Worm (Caenorhabditis elegans): ENCODE data around the gene srd-11.

Gene srd-11

ce11 chrV:13619752-13620151 lies at the start of gene srd-11:
Gene srd-11 (minus strand): TSS chrV:13619852.
- no peak for TF ChIP-seq hmbx-1 (tag; optimal IDR thresholded peaks at IDR 0.05)

- TF ChIP-seq scrt-1 (GFP tag; IDR thresholded peaks at IDR 0.05) (no peak), tbx-37 (GFP tag; conservative IDR thresholded peaks at IDR 0.05) (no peak), flt-1 (GFP tag; IDR thresholded peaks at IDR 0.05) (no peak)
Measured at ce11 chrV:13669170-13669569, 49.5 kb upstream of the srd-11 start.

ce11 chrV:13668337-13668736 lies 48.7 kb upstream of the srd-11 start:
- no peak for TF ChIP-seq ama-1 (optimal IDR thresholded peaks at IDR 0.05)
- 0 out of 2 replicates have a peak, but pooled peaks have one; percentile 18 for TF ChIP-seq pes-1 (GFP tag; IDR thresholded peaks at IDR 0.05)

ce11 chrV:13666460-13666859 lies 46.8 kb upstream of the srd-11 start:
- no peak for TF ChIP-seq tbx-11 (GFP tag; IDR thresholded peaks at IDR 0.05)
- no peak for TF ChIP-seq ama-1 (optimal IDR thresholded peaks at IDR 0.05)
- TF ChIP-seq hnd-1 (tag; optimal IDR thresholded peaks at IDR 0.05): no peak
- TF ChIP-seq aly-1 (tag; optimal IDR thresholded peaks at IDR 0.05): no peak
- no peak for TF ChIP-seq ets-7 (tag; optimal IDR thresholded peaks at IDR 0.05)
- no peak for TF ChIP-seq hmbx-1 (tag; optimal IDR thresholded peaks at IDR 0.05)
- no peak for TF ChIP-seq hmg-4 (GFP tag; optimal IDR thresholded peaks at IDR 0.05)
- TF ChIP-seq ceh-36 (tag; optimal IDR thresholded peaks at IDR 0.05): no peak
- TF ChIP-seq scrt-1 (GFP tag; IDR thresholded peaks at IDR 0.05): no peak
- no peak for TF ChIP-seq B0310.2 (tag; optimal IDR thresholded peaks at IDR 0.05)
- TF ChIP-seq pes-1 (GFP tag; IDR thresholded peaks at IDR 0.05): no peak
- no peak for TF ChIP-seq tbx-37 (GFP tag; conservative IDR thresholded peaks at IDR 0.05)
- TF ChIP-seq sea-1 (GFP tag; conservative IDR thresholded peaks at IDR 0.05): no peak
- no peak for TF ChIP-seq F13C5.2 (tag; optimal IDR thresholded peaks at IDR 0.05)

ce11 chrV:13665089-13665488 lies 45.4 kb upstream of the srd-11 start, which contains the start of gene rde-12:
Gene rde-12 (plus strand): TSS chrV:13665389.
- TF ChIP-seq ama-1 (optimal IDR thresholded peaks at IDR 0.05) (no peak), tbx-37 (GFP tag; conservative IDR thresholded peaks at IDR 0.05) (no peak), B0310.2 (tag; optimal IDR thresholded peaks at IDR 0.05) (no peak)

ce11 chrV:13664340-13664916 lies 44.8 kb upstream of the srd-11 start:
- TF ChIP-seq tra-4 (tag; optimal IDR thresholded peaks at IDR 0.05): no peak
- TF ChIP-seq B0310.2 (tag; optimal IDR thresholded peaks at IDR 0.05): no peak
- TF ChIP-seq sea-1 (GFP tag; conservative IDR thresholded peaks at IDR 0.05): no peak
- TF ChIP-seq pes-1 (GFP tag; IDR thresholded peaks at IDR 0.05): no peak
- no peak for TF ChIP-seq hmg-4 (GFP tag; optimal IDR thresholded peaks at IDR 0.05)
- TF ChIP-seq ceh-36 (tag; optimal IDR thresholded peaks at IDR 0.05): no peak
- no peak for TF ChIP-seq ama-1 (optimal IDR thresholded peaks at IDR 0.05)
- TF ChIP-seq flt-1 (GFP tag; IDR thresholded peaks at IDR 0.05): no peak

- TF ChIP-seq pes-1 (GFP tag; IDR thresholded peaks at IDR 0.05) (no peak), scrt-1 (GFP tag; IDR thresholded peaks at IDR 0.05) (no peak), flt-1 (GFP tag; IDR thresholded peaks at IDR 0.05) (no peak), hnd-1 (tag; optimal IDR thresholded peaks at IDR 0.05) (no peak), tbx-37 (GFP tag; conservative IDR thresholded peaks at IDR 0.05) (no peak), tbx-11 (GFP tag; IDR thresholded peaks at IDR 0.05) (no peak), hmbx-1 (tag; optimal IDR thresholded peaks at IDR 0.05) (no peak), sea-1 (GFP tag; conservative IDR thresholded peaks at IDR 0.05) (no peak), B0310.2 (tag; optimal IDR thresholded peaks at IDR 0.05) (no peak), ama-1 (optimal IDR thresholded peaks at IDR 0.05) (no peak), F13C5.2 (tag; optimal IDR thresholded peaks at IDR 0.05) (no peak), hmg-4 (GFP tag; optimal IDR thresholded peaks at IDR 0.05) (no peak), ceh-13 (GFP tag; optimal IDR thresholded peaks at IDR 0.05) (no peak), ets-7 (tag; optimal IDR thresholded peaks at IDR 0.05) (no peak), aly-1 (tag; optimal IDR thresholded peaks at IDR 0.05) (no peak), tra-4 (tag; optimal IDR thresholded peaks at IDR 0.05) (no peak), ceh-36 (tag; optimal IDR thresholded peaks at IDR 0.05) (no peak)
Measured at ce11 chrV:13660660-13661325, 41.1 kb upstream of the srd-11 start, which contains the start of gene letm-1. Gene letm-1 (plus strand): TSS chrV:13661257.

- TF ChIP-seq hmbx-1 (tag; optimal IDR thresholded peaks at IDR 0.05) (no peak), F13C5.2 (tag; optimal IDR thresholded peaks at IDR 0.05) (no peak), tbx-37 (GFP tag; conservative IDR thresholded peaks at IDR 0.05) (no peak), aly-1 (tag; optimal IDR thresholded peaks at IDR 0.05) (no peak), B0310.2 (tag; optimal IDR thresholded peaks at IDR 0.05) (no peak), tbx-11 (GFP tag; IDR thresholded peaks at IDR 0.05) (no peak), ceh-36 (tag; optimal IDR thresholded peaks at IDR 0.05) (no peak), hnd-1 (tag; optimal IDR thresholded peaks at IDR 0.05) (no peak)
Measured at ce11 chrV:13660115-13660514, 40.5 kb upstream of the srd-11 start.

ce11 chrV:13659219-13659618 lies 39.6 kb upstream of the srd-11 start:
- TF ChIP-seq pes-1 (GFP tag; IDR thresholded peaks at IDR 0.05) (no peak), tbx-11 (GFP tag; IDR thresholded peaks at IDR 0.05) (no peak), B0310.2 (tag; optimal IDR thresholded peaks at IDR 0.05) (no peak), F13C5.2 (tag; optimal IDR thresholded peaks at IDR 0.05) (no peak), hmbx-1 (tag; optimal IDR thresholded peaks at IDR 0.05) (no peak), ets-7 (tag; optimal IDR thresholded peaks at IDR 0.05) (no peak), hmg-4 (GFP tag; optimal IDR thresholded peaks at IDR 0.05) (no peak), aly-1 (tag; optimal IDR thresholded peaks at IDR 0.05) (no peak), flt-1 (GFP tag; IDR thresholded peaks at IDR 0.05) (no peak)

Measured in whole organism, early embryonic.